Fruit fly (Drosophila melanogaster) whole organism, embryonic: Measurements from ENCODE around the gene Tengl1.
A peak's percentile ranks its signal among the peaks of the same experiment; 100 is the strongest.

Experiments used
- Asciz ChIP-seq: fragments of 200-800 bp; sonication (Bioruptor generic); optimal IDR thresholded peaks from 2 replicates; lab custom pipeline; 2017; ENCODE audit warnings: missing biosample characterization, mild to moderate bottlenecking, missing genetic modification characterization, missing genetic modification reagents
- Atf6 ChIP-seq: fragments of 200-800 bp; sonication (Bioruptor generic); IDR thresholded peaks from 2 replicates; pipeline ENCODE4 v1.3.6; 2022; ENCODE audit warnings: missing biosample characterization, missing genetic modification characterization
- Bteb2 ChIP-seq: fragments of 200-800 bp; sonication (Bioruptor generic); optimal IDR thresholded peaks from 2 replicates; lab custom pipeline; 2016; ENCODE audit warnings: missing biosample characterization, missing genetic modification characterization
- CG10979 ChIP-seq: fragments of 200-800 bp; sonication (Bioruptor generic); optimal IDR thresholded peaks from 2 replicates; lab custom pipeline; 2018; ENCODE audit warnings: missing biosample characterization, mild to moderate bottlenecking, missing genetic modification characterization, moderate library complexity
- CG11085 ChIP-seq: fragments of 200-800 bp; sonication (Bioruptor generic); IDR thresholded peaks from 2 replicates; pipeline ENCODE4 v1.3.6; 2022; ENCODE audit warnings: missing biosample characterization, missing genetic modification characterization
- CG11560 ChIP-seq: fragments of 200-800 bp; sonication (Bioruptor generic); IDR thresholded peaks from 3 replicates; pipeline ENCODE4 v1.3.6; 2022; ENCODE audit warnings: missing biosample characterization, missing genetic modification characterization
- CG12391 ChIP-seq: fragments of 200-800 bp; sonication (Bioruptor generic); optimal IDR thresholded peaks from 3 replicates; lab custom pipeline; 2018; ENCODE audit warnings: missing biosample characterization, mild to moderate bottlenecking, missing genetic modification characterization, moderate library complexity
- CG14710 ChIP-seq: fragments of 200-800 bp; sonication (Bioruptor generic); optimal IDR thresholded peaks from 3 replicates; lab custom pipeline; 2019; ENCODE audit warnings: missing biosample characterization, mild to moderate bottlenecking, missing genetic modification characterization, moderate library complexity
- CG16815 ChIP-seq: fragments of 200-800 bp; sonication (Bioruptor generic); optimal IDR thresholded peaks from 3 replicates; lab custom pipeline; 2017; ENCODE audit warnings: missing biosample characterization, mild to moderate bottlenecking, missing genetic modification characterization
- CG17361 ChIP-seq: fragments of 200-800 bp; sonication (Bioruptor generic); IDR thresholded peaks from 3 replicates; pipeline ENCODE4 v1.3.6; 2022; ENCODE audit warnings: missing biosample characterization, missing genetic modification characterization
- CG17912 ChIP-seq: fragments of 200-800 bp; sonication (Bioruptor generic); optimal IDR thresholded peaks from 2 replicates; lab custom pipeline; 2018; ENCODE audit warnings: missing biosample characterization, mild to moderate bottlenecking, missing genetic modification characterization
- CG18011 ChIP-seq: fragments of 200-800 bp; sonication (Bioruptor generic); optimal IDR thresholded peaks from 2 replicates; lab custom pipeline; 2017; ENCODE audit warnings: missing biosample characterization, missing genetic modification characterization, mild to moderate bottlenecking, moderate library complexity, missing genotype
- CG18476 ChIP-seq: fragments of 200-800 bp; sonication (Bioruptor generic); optimal IDR thresholded peaks from 2 replicates; lab custom pipeline; 2016; ENCODE audit warnings: missing biosample characterization, mild to moderate bottlenecking, missing genetic modification characterization
- CG2116 ChIP-seq: fragments of 200-800 bp; sonication (Bioruptor generic); optimal IDR thresholded peaks from 3 replicates; lab custom pipeline; 2018; ENCODE audit warnings: missing biosample characterization, mild to moderate bottlenecking, missing genetic modification characterization
- CG2202 ChIP-seq: fragments of 200-800 bp; sonication (Bioruptor generic); optimal IDR thresholded peaks from 2 replicates; lab custom pipeline; 2018; ENCODE audit warnings: missing biosample characterization, mild to moderate bottlenecking, missing genetic modification characterization
- CG31224 ChIP-seq: fragments of 200-800 bp; sonication (Bioruptor generic); IDR thresholded peaks from 2 replicates; pipeline ENCODE4 v1.3.6; 2022; ENCODE audit warnings: missing biosample characterization, missing genetic modification characterization
- CG32772 ChIP-seq: fragments of 200-800 bp; sonication (Bioruptor generic); IDR thresholded peaks from 2 replicates; pipeline ENCODE4 v1.3.6; 2022; ENCODE audit warnings: missing biosample characterization, missing genetic modification characterization
- CG3281 ChIP-seq: fragments of 200-800 bp; sonication (Bioruptor generic); optimal IDR thresholded peaks from 3 replicates; lab custom pipeline; 2017; ENCODE audit warnings: missing biosample characterization, mild to moderate bottlenecking, missing genetic modification characterization
- CG4707 ChIP-seq: fragments of 200-800 bp; sonication (Bioruptor generic); optimal IDR thresholded peaks from 2 replicates; lab custom pipeline; 2018; ENCODE audit warnings: missing biosample characterization, mild to moderate bottlenecking, missing genetic modification characterization, moderate library complexity
- CG4854 ChIP-seq: fragments of 200-800 bp; sonication (Bioruptor generic); optimal IDR thresholded peaks from 2 replicates; lab custom pipeline; 2016; ENCODE audit warnings: missing biosample characterization, missing genetic modification characterization, inconsistent platforms
- CG6813 ChIP-seq: fragments of 200-800 bp; sonication (Bioruptor generic); optimal IDR thresholded peaks from 2 replicates; lab custom pipeline; 2017; ENCODE audit warnings: missing biosample characterization, missing genetic modification characterization, mild to moderate bottlenecking, moderate library complexity, missing genetic modification reagents
- CG7372 ChIP-seq: fragments of 200-800 bp; sonication (Bioruptor generic); IDR thresholded peaks from 2 replicates; pipeline ENCODE4 v1.3.6; 2022; ENCODE audit warnings: missing biosample characterization, missing genetic modification characterization
- Dad ChIP-seq: fragments of 200-800 bp; sonication (Bioruptor generic); optimal IDR thresholded peaks from 3 replicates; lab custom pipeline; 2016; ENCODE audit warnings: missing biosample characterization, missing genetic modification characterization
- Dek ChIP-seq: fragments of 200-800 bp; sonication (Bioruptor generic); optimal IDR thresholded peaks from 3 replicates; lab custom pipeline; 2019; ENCODE audit warnings: missing biosample characterization, mild to moderate bottlenecking, missing genetic modification characterization, moderate library complexity
- Dll ChIP-seq: fragments of 200-800 bp; sonication (Bioruptor generic); IDR thresholded peaks from 4 replicates; pipeline ENCODE4 v1.3.6; 2022; ENCODE audit warnings: missing biosample characterization, missing genetic modification characterization; ENCODE audit not compliant: partially characterized antibody
- MBD-R2 ChIP-seq: fragments of 200-800 bp; sonication (Bioruptor generic); IDR thresholded peaks from 2 replicates; pipeline ENCODE4 v1.3.6; 2022; ENCODE audit warnings: missing biosample characterization, missing genetic modification characterization
- Mrtf ChIP-seq: fragments of 200-800 bp; sonication (Bioruptor generic); IDR thresholded peaks from 3 replicates; pipeline ENCODE4 v1.3.6; 2022; ENCODE audit warnings: missing biosample characterization, missing genetic modification characterization
- Nf-YC ChIP-seq: fragments of 200-800 bp; optimal IDR thresholded peaks from 3 replicates; lab custom pipeline; 2019; ENCODE audit warnings: missing biosample characterization, mild to moderate bottlenecking, missing genetic modification characterization, moderate library complexity
- NfI ChIP-seq: fragments of 200-800 bp; sonication (Bioruptor generic); optimal IDR thresholded peaks from 3 replicates; lab custom pipeline; 2018; ENCODE audit warnings: missing biosample characterization, mild to moderate bottlenecking, missing genetic modification characterization, moderate library complexity
- Side ChIP-seq: fragments of 200-800 bp; sonication (Bioruptor generic); optimal IDR thresholded peaks from 2 replicates; lab custom pipeline; 2016; ENCODE audit warnings: missing biosample characterization, missing genetic modification characterization
- TFAM ChIP-seq: fragments of 200-800 bp; sonication (Bioruptor generic); optimal IDR thresholded peaks from 2 replicates; lab custom pipeline; 2017; ENCODE audit warnings: missing biosample characterization, missing genetic modification characterization, inconsistent platforms
- ab ChIP-seq: fragments of 200-800 bp; sonication (Bioruptor generic); optimal IDR thresholded peaks from 2 replicates; lab custom pipeline; 2016; ENCODE audit warnings: missing biosample characterization, missing genetic modification characterization
- ara ChIP-seq: fragments of 200-800 bp; sonication (Bioruptor generic); IDR thresholded peaks from 2 replicates; pipeline ENCODE4 v1.3.6; 2022; ENCODE audit warnings: missing biosample characterization, missing genetic modification characterization
- bab2 ChIP-seq: fragments of 200-800 bp; sonication (Bioruptor generic); optimal IDR thresholded peaks from 2 replicates; lab custom pipeline; 2016; ENCODE audit warnings: missing biosample characterization, missing genetic modification characterization
- bbx ChIP-seq: fragments of 200-800 bp; sonication (Bioruptor generic); IDR thresholded peaks from 2 replicates; pipeline ENCODE4 v1.3.6; 2022; ENCODE audit warnings: missing biosample characterization, missing genetic modification characterization; ENCODE audit not compliant: partially characterized antibody
- bcd ChIP-seq: fragments of 200-800 bp; sonication (Bioruptor generic); optimal IDR thresholded peaks from 2 replicates; lab custom pipeline; 2017; ENCODE audit warnings: missing biosample characterization, mild to moderate bottlenecking, missing genetic modification characterization
- da ChIP-seq: fragments of 200-800 bp; sonication (Bioruptor generic); optimal IDR thresholded peaks from 2 replicates; lab custom pipeline; 2016; ENCODE audit warnings: missing biosample characterization, missing genetic modification characterization
- dmrt99B ChIP-seq: fragments of 200-800 bp; sonication (Bioruptor generic); optimal IDR thresholded peaks from 2 replicates; lab custom pipeline; 2018; ENCODE audit warnings: missing biosample characterization, mild to moderate bottlenecking, missing genetic modification characterization, moderate library complexity
- fd64A ChIP-seq: fragments of 200-800 bp; sonication (Bioruptor generic); optimal IDR thresholded peaks from 3 replicates; lab custom pipeline; 2018; ENCODE audit warnings: missing biosample characterization, mild to moderate bottlenecking, missing genetic modification characterization
- fru ChIP-seq: fragments of >200 bp; optimal IDR thresholded peaks from 2 replicates; lab custom pipeline; 2017
- hbn ChIP-seq: fragments of 200-800 bp; sonication (Bioruptor generic); IDR thresholded peaks from 2 replicates; pipeline ENCODE4 v1.3.6; 2022; ENCODE audit warnings: missing biosample characterization, missing genetic modification characterization; ENCODE audit not compliant: partially characterized antibody
- kah ChIP-seq: fragments of 200-800 bp; sonication (Bioruptor generic); optimal IDR thresholded peaks from 2 replicates; lab custom pipeline; 2018; ENCODE audit warnings: missing biosample characterization, mild to moderate bottlenecking, missing genetic modification characterization
- lmd ChIP-seq: fragments of 200-800 bp; sonication (Bioruptor generic); IDR thresholded peaks from 2 replicates; pipeline ENCODE4 v1.3.6; 2022; ENCODE audit warnings: missing biosample characterization, missing genetic modification characterization
- lola ChIP-seq, 3 experiments: fragments of >200 bp in 2 of 3; fragments of 200-800 bp in 1 of 3; sonication (Bioruptor generic) in 1 of 3; optimal IDR thresholded peaks; 2 replicates each; lab custom pipeline; 2017 to 2019; ENCODE audit warnings: missing biosample characterization in 3 of 3, missing genetic modification characterization in 3 of 3, mild to moderate bottlenecking in 1 of 3, moderate library complexity in 1 of 3
- luna ChIP-seq: fragments of 200-800 bp; sonication (Bioruptor generic); optimal IDR thresholded peaks from 2 replicates; lab custom pipeline; 2016; ENCODE audit warnings: missing biosample characterization, missing genetic modification characterization
- mirr ChIP-seq: fragments of 200-800 bp; sonication (Bioruptor generic); optimal IDR thresholded peaks from 3 replicates; lab custom pipeline; 2018; ENCODE audit warnings: missing biosample characterization, mild to moderate bottlenecking, missing genetic modification characterization
- pho ChIP-seq: fragments of 200-800 bp; sonication (Bioruptor generic); optimal IDR thresholded peaks from 2 replicates; lab custom pipeline; 2016; ENCODE audit warnings: missing biosample characterization, missing genetic modification characterization
- pum ChIP-seq: fragments of 200-800 bp; sonication (Bioruptor generic); optimal IDR thresholded peaks from 2 replicates; lab custom pipeline; 2016; ENCODE audit warnings: missing biosample characterization, missing genetic modification characterization
- row ChIP-seq: fragments of 200-800 bp; sonication (Bioruptor generic); IDR thresholded peaks from 3 replicates; pipeline ENCODE4 v1.3.6; 2022; ENCODE audit warnings: missing biosample characterization, missing genetic modification characterization
- trh ChIP-seq: fragments of 200-800 bp; sonication (Bioruptor generic); optimal IDR thresholded peaks from 2 replicates; lab custom pipeline; 2016; ENCODE audit warnings: missing biosample characterization, missing genetic modification characterization
- twi ChIP-seq: fragments of 200-800 bp; optimal IDR thresholded peaks from 2 replicates; lab custom pipeline; 2019; ENCODE audit warnings: missing biosample characterization, mild to moderate bottlenecking, missing genetic modification characterization, moderate library complexity
- tx ChIP-seq: fragments of 200-800 bp; sonication (Bioruptor generic); optimal IDR thresholded peaks from 2 replicates; lab custom pipeline; 2016; ENCODE audit warnings: missing biosample characterization, missing genetic modification characterization

Gene Tengl1

DNA sequence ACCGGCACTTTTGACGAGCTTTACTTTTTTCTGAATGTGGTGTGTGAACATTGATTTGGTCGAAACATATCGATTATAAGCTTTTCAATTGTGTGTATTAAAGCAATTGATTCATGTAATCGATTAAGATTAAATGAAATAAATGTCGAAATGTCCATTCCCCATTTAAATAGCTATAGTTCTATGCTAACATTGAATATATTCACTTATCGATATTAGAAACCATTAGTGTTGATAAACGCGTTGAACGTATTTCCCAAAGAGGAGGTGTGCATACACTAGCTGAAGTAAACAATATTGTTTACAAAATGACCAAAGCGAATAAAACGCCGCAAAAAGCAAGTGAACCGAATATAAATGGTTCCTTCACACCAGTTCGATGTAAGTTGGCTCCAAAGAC, 26.4 kb downstream of the Tengl1 start, which contains the start of the genes Uch and CG34174 (continued):
- TF ChIP-seq CG2202 (tag; lab: Kevin White, UChicago) (no peak), ab (GFP tag; lab: Kevin White, UChicago) (no peak), Atf6 (GFP tag; lab: Robert Waterston, UW) (no peak), TFAM (no peak), CG3281 (GFP tag; lab: Kevin White, UChicago) (peak; percentile 28), mirr (GFP tag; lab: Kevin White, UChicago) (no peak), row (GFP tag; lab: Robert Waterston, UW) (0 out of 3 replicates have a peak, but pooled peaks have one; percentile 14), CG2116 (GFP tag; lab: Kevin White, UChicago) (peak; percentile 64), CG17912 (GFP tag; lab: Kevin White, UChicago) (no peak), lola (GFP tag; optimal IDR thresholded peaks at IDR 0.05; lab: Kevin White, UChicago) (peak in 1 of 3 experiments; percentile 32), bab2 (GFP tag; lab: Kevin White, UChicago) (no peak), kah (GFP tag; lab: Kevin White, UChicago) (no peak), CG11085 (no peak), CG18011 (GFP tag; lab: Kevin White, UChicago) (no peak), CG16815 (GFP tag; lab: Kevin White, UChicago) (no peak), CG12391 (no peak), pum (GFP tag; lab: Kevin White, UChicago) (no peak), CG4854 (GFP tag; lab: Kevin White, UChicago) (no peak), Dad (GFP tag; lab: Kevin White, UChicago) (no peak), Bteb2 (GFP tag; lab: Kevin White, UChicago) (peak; percentile 3), MBD-R2 (GFP tag; lab: Robert Waterston, UW) (peak; percentile 86), twi (no peak), da (GFP tag; lab: Kevin White, UChicago) (no peak), CG6813 (no peak), trh (GFP tag; lab: Kevin White, UChicago) (no peak), CG4707 (no peak), Asciz (GFP tag; lab: Kevin White, UChicago) (no peak), Mrtf (GFP tag; lab: Robert Waterston, UW) (no peak), NfI (GFP tag; lab: Kevin White, UChicago) (peak; percentile 29), CG14710 (peak; percentile 100), luna (GFP tag; lab: Kevin White, UChicago) (no peak), fru (no peak), ara (GFP tag; lab: Robert Waterston, UW) (no peak), Dek (tag; lab: Kevin White, UChicago) (no peak), CG11560 (tag; lab: Robert Waterston, UW) (no peak; the same call in 2 of the 3 replicates), lmd (GFP tag; lab: Robert Waterston, UW) (no peak), Nf-YC (peak; percentile 27), CG32772 (GFP tag; lab: Robert Waterston, UW) (no peak), pho (GFP tag; lab: Kevin White, UChicago) (no peak), Dll (GFP tag; lab: Robert Waterston, UW) (peak; percentile 82), fd64A (GFP tag; lab: Kevin White, UChicago) (no peak), CG10979 (peak; percentile 10), dmrt99B (tag; lab: Kevin White, UChicago) (no peak), tx (GFP tag; lab: Kevin White, UChicago) (no peak), bbx (GFP tag; lab: Robert Waterston, UW) (peak; percentile 47), hbn (GFP tag; lab: Robert Waterston, UW) (peak; percentile 68), bcd (peak; percentile 24), CG18476 (no peak), CG31224 (GFP tag; lab: Robert Waterston, UW) (no peak), CG7372 (no peak), CG17361 (GFP tag; lab: Robert Waterston, UW) (peak; percentile 46; the same call in 1 of the 3 replicates), Side (GFP tag; lab: Kevin White, UChicago) (no peak)
